Fruit fly (Drosophila melanogaster) whole organism, adult: ENCODE results near the gene CG17271.
A peak's percentile ranks its signal among the peaks of the same experiment; 100 is the strongest.

Experiments used
- CG14711 ChIP-seq: fragments of 200-800 bp; sonication (Bioruptor generic); optimal IDR thresholded peaks from 2 replicates; lab custom pipeline; 2018; ENCODE audit warnings: missing biosample characterization, mild to moderate bottlenecking, missing genetic modification characterization, moderate library complexity
- CG33017 ChIP-seq: fragments of 200-800 bp; sonication (Bioruptor generic); optimal IDR thresholded peaks from 2 replicates; lab custom pipeline; 2018; ENCODE audit warnings: missing biosample characterization, mild to moderate bottlenecking, missing genetic modification characterization, moderate library complexity
- CG7045 ChIP-seq: fragments of 200-800 bp; sonication (Bioruptor generic); optimal IDR thresholded peaks from 2 replicates; lab custom pipeline; 2017; ENCODE audit warnings: missing biosample characterization, mild to moderate bottlenecking, missing genetic modification characterization
- CG7101 ChIP-seq: fragments of 200-800 bp; sonication (Bioruptor generic); optimal IDR thresholded peaks from 2 replicates; lab custom pipeline; 2018; ENCODE audit warnings: missing biosample characterization, mild to moderate bottlenecking, missing genetic modification characterization, moderate library complexity
- Clk ChIP-seq: fragments of 200-800 bp; sonication (Bioruptor generic); optimal IDR thresholded peaks from 2 replicates; lab custom pipeline; 2017; ENCODE audit warnings: missing biosample characterization, missing genetic modification characterization
- Crg-1 ChIP-seq: fragments of 200-800 bp; sonication (Bioruptor generic); optimal IDR thresholded peaks from 2 replicates; lab custom pipeline; 2016; ENCODE audit warnings: missing biosample characterization, missing genetic modification characterization
- Mnt ChIP-seq: fragments of 200-800 bp; sonication (Bioruptor generic); optimal IDR thresholded peaks from 2 replicates; lab custom pipeline; 2016; ENCODE audit warnings: missing biosample characterization, mild to moderate bottlenecking, missing genetic modification characterization
- tj ChIP-seq: fragments of 200-800 bp; sonication (Bioruptor generic); optimal IDR thresholded peaks from 3 replicates; lab custom pipeline; 2017; ENCODE audit warnings: missing biosample characterization, mild to moderate bottlenecking, missing genetic modification characterization, moderate library complexity

DNA sequence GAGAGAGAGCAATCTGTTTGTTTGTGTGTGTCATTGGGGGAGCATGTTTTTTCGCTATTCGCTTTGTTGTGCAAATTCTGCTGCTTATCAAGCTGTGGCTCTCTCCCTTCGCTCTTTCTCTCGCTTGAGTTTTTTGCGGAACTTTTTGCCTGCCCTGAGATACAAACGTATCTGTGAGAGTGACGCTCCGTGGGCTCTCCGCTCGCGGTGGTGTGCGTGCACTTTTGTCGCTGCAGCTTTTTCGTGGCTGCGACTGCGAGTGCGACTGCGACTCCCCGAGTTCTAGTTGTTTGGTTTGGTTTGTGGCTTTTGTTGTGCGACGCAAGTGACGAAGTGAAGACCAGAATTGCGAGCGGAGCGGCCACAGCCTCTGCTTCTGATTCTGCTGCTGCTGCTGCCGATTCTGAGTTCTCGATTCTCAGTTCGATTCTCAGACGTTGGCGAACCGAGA is 39.0 kb downstream of the CG17271 start:
- TF ChIP-seq Crg-1, result no peak
- peak; percentile 31 for TF ChIP-seq CG7045
- TF ChIP-seq CG33017 (tag; lab: Kevin White, UChicago), result peak; percentile 66
- TF ChIP-seq Clk (GFP tag; lab: Kevin White, UChicago), result peak; percentile 72
- TF ChIP-seq CG7101, result peak; percentile 22
- peak; percentile 73 for TF ChIP-seq tj (GFP tag; lab: Kevin White, UChicago)
- peak; percentile 50 for TF ChIP-seq CG14711 (tag; lab: Kevin White, UChicago)
- TF ChIP-seq Mnt (GFP tag; lab: Kevin White, UChicago), result peak; percentile 74
